Worm (Caenorhabditis elegans): ENCODE data around the gene pept-1.

- TF ChIP-seq eyg-1 (tag; optimal IDR thresholded peaks at IDR 0.05) (no peak), unc-86 (tag; optimal IDR thresholded peaks at IDR 0.05) (no peak), fkh-6 (tag; optimal IDR thresholded peaks at IDR 0.05) (no peak), ets-4 (tag; optimal IDR thresholded peaks at IDR 0.05) (no peak), T23F11.4 (GFP tag; optimal IDR thresholded peaks at IDR 0.05) (no peak), dmd-4 (tag; optimal IDR thresholded peaks at IDR 0.05; ENCODE audit: borderline replicate concordance) (no peak), ama-1 (optimal IDR thresholded peaks at IDR 0.05) (no peak), nhr-11 (tag; optimal IDR thresholded peaks at IDR 0.05) (no peak), F13H6.1 (tag; optimal IDR thresholded peaks at IDR 0.05) (no peak), ceh-24 (tag; optimal IDR thresholded peaks at IDR 0.05) (no peak)
Measured at ce11 chrX:6468499-6468898, 11.8 kb downstream of the pept-1 start, which contains the start of gene C15B12.9.
